Worm (Caenorhabditis elegans) whole organism, L1 larva: ENCODE data around the gene elo-6.

Experiments used
- C34B4.2 ChIP-seq: sonication (generic microtip); optimal IDR thresholded peaks from 2 replicates; lab custom pipeline; 2017; ENCODE audit warnings: mild to moderate bottlenecking, missing genetic modification characterization, missing compliant biosample characterization
- ama-1 ChIP-seq: fragments of 150-350 bp; optimal IDR thresholded peaks from 2 replicates; lab custom pipeline; 2014
- efl-1 ChIP-seq, 4 experiments: fragments of 150-350 bp; optimal IDR thresholded peaks in 3 of 4; peaks in 1 of 4; 1 replicate in 1 of 4; 2 replicates in 3 of 4; lab custom pipeline; 2014; ENCODE audit warnings: missing biosample characterization in 2 of 4, missing genetic modification characterization in 2 of 4, missing genetic modification reagents in 2 of 4
- egl-27 ChIP-seq, 2 experiments: fragments of 150-350 bp in 1 of 2; sonication (generic microtip); optimal IDR thresholded peaks; 3 replicates each; lab custom pipeline; 2017 to 2018; ENCODE audit warnings: missing biosample characterization in 2 of 2, missing genetic modification characterization in 2 of 2, missing genetic modification reagents in 2 of 2
- elt-2 ChIP-seq: sonication (generic microtip); optimal IDR thresholded peaks from 2 replicates; lab custom pipeline; 2016; ENCODE audit warnings: missing genetic modification characterization, mild to moderate bottlenecking, inconsistent platforms, missing compliant biosample characterization, missing genetic modification reagents
- elt-3 ChIP-seq, 6 experiments: fragments of 150-350 bp in 1 of 6; sonication (generic microtip); optimal IDR thresholded peaks; 2 replicates each; lab custom pipeline; 2017 to 2018; ENCODE audit warnings: missing biosample characterization in 6 of 6, missing genetic modification characterization in 6 of 6, inconsistent platforms in 1 of 6
- ets-5 ChIP-seq: fragments of 200-800 bp; sonication (Bioruptor generic); IDR thresholded peaks from 2 replicates; pipeline ENCODE4 v1.3.6; 2022; ENCODE audit warnings: missing genetic modification characterization, missing compliant biosample characterization
- fkh-4 ChIP-seq: sonication (generic microtip); optimal IDR thresholded peaks from 2 replicates; lab custom pipeline; 2016; ENCODE audit warnings: missing compliant biosample characterization, missing genetic modification characterization, borderline replicate concordance
- fkh-8 ChIP-seq: sonication (generic microtip); optimal IDR thresholded peaks from 2 replicates; lab custom pipeline; 2016; ENCODE audit warnings: mild to moderate bottlenecking, missing genetic modification characterization, missing compliant biosample characterization
- hpl-2 ChIP-seq: fragments of 150-350 bp; optimal IDR thresholded peaks from 2 replicates; lab custom pipeline; 2014; ENCODE audit warnings: missing biosample characterization, missing genetic modification reagents, missing genetic modification characterization
- irx-1 ChIP-seq: sonication (generic microtip); optimal IDR thresholded peaks from 2 replicates; lab custom pipeline; 2016; ENCODE audit warnings: missing genetic modification characterization, missing compliant biosample characterization
- lin-13 ChIP-seq: fragments of 150-350 bp; optimal IDR thresholded peaks from 2 replicates; lab custom pipeline; 2014; ENCODE audit warnings: missing biosample characterization, missing genetic modification reagents, missing genetic modification characterization
- lin-14 ChIP-seq: fragments of 200-800 bp; sonication (Bioruptor generic); optimal IDR thresholded peaks from 2 replicates; lab custom pipeline; 2018; ENCODE audit warnings: mild to moderate bottlenecking, missing genetic modification characterization, moderate library complexity, missing compliant biosample characterization
- lin-39 ChIP-seq: fragments of 150-350 bp; optimal IDR thresholded peaks from 2 replicates; lab custom pipeline; 2014; ENCODE audit warnings: missing biosample characterization, missing genetic modification reagents, missing genetic modification characterization
- mef-2 ChIP-seq: fragments of 150-350 bp; optimal IDR thresholded peaks from 2 replicates; lab custom pipeline; 2014; ENCODE audit warnings: missing biosample characterization, missing genetic modification characterization
- mep-1 ChIP-seq: fragments of 150-350 bp; optimal IDR thresholded peaks from 2 replicates; lab custom pipeline; 2014; ENCODE audit warnings: missing biosample characterization, missing genetic modification characterization
- nhr-11 ChIP-seq: fragments of 150-350 bp; optimal IDR thresholded peaks from 2 replicates; lab custom pipeline; 2014; ENCODE audit warnings: missing biosample characterization, missing genetic modification characterization
- nhr-12 ChIP-seq: sonication (generic microtip); optimal IDR thresholded peaks from 2 replicates; lab custom pipeline; 2017; ENCODE audit warnings: missing biosample characterization, missing genetic modification characterization
- nhr-19 ChIP-seq: fragments of 200-800 bp; sonication (Bioruptor generic); conservative IDR thresholded peaks from 2 replicates; pipeline ENCODE4 v1.3.6; 2022; ENCODE audit warnings: missing genetic modification characterization, missing compliant biosample characterization
- nhr-47 ChIP-seq: sonication (generic microtip); optimal IDR thresholded peaks from 2 replicates; lab custom pipeline; 2016; ENCODE audit warnings: mild to moderate bottlenecking, missing genetic modification characterization, moderate library complexity, missing compliant biosample characterization
- nhr-71 ChIP-seq: sonication (generic microtip); optimal IDR thresholded peaks from 2 replicates; lab custom pipeline; 2016; ENCODE audit warnings: mild to moderate bottlenecking, missing genetic modification characterization, moderate library complexity, missing compliant biosample characterization
- nhr-76 ChIP-seq: sonication (generic microtip); optimal IDR thresholded peaks from 2 replicates; lab custom pipeline; 2017; ENCODE audit warnings: missing biosample characterization, missing genetic modification characterization
- nhr-77 ChIP-seq: fragments of 150-350 bp; optimal IDR thresholded peaks from 2 replicates; lab custom pipeline; 2014; ENCODE audit warnings: missing biosample characterization, missing genetic modification characterization
- nhr-84 ChIP-seq: sonication (generic microtip); optimal IDR thresholded peaks from 2 replicates; lab custom pipeline; 2017; ENCODE audit warnings: missing biosample characterization, missing genetic modification characterization
- nhr-85 ChIP-seq: sonication (generic microtip); peaks from one replicate; lab custom pipeline; 2016; ENCODE audit warnings: missing genetic modification characterization, inconsistent platforms, missing compliant biosample characterization
- pag-3 ChIP-seq: sonication (generic microtip); optimal IDR thresholded peaks from 2 replicates; lab custom pipeline; 2017; ENCODE audit warnings: missing genetic modification characterization, mild to moderate bottlenecking, missing compliant biosample characterization, antibody characterized with exemption, borderline replicate concordance; ENCODE audit not compliant: insufficient read depth
- pax-3 ChIP-seq: fragments of 200-800 bp; sonication (Bioruptor generic); optimal IDR thresholded peaks from 2 replicates; lab custom pipeline; 2018; ENCODE audit warnings: mild to moderate bottlenecking, missing genetic modification characterization, moderate library complexity, missing compliant biosample characterization
- sox-4 ChIP-seq: sonication (generic microtip); optimal IDR thresholded peaks from 2 replicates; lab custom pipeline; 2016; ENCODE audit warnings: missing genetic modification characterization, missing compliant biosample characterization
- tlp-1 ChIP-seq: fragments of 150-350 bp; optimal IDR thresholded peaks from 2 replicates; lab custom pipeline; 2014; ENCODE audit warnings: missing biosample characterization, missing genetic modification characterization
- unc-130 ChIP-seq: fragments of 150-350 bp; optimal IDR thresholded peaks from 2 replicates; lab custom pipeline; 2017; ENCODE audit warnings: missing biosample characterization, missing genetic modification characterization, inconsistent platforms
- unc-86 ChIP-seq: sonication (generic microtip); optimal IDR thresholded peaks from 2 replicates; lab custom pipeline; 2016; ENCODE audit warnings: missing genetic modification characterization, missing compliant biosample characterization
- ztf-11 ChIP-seq, 2 experiments: sonication (generic microtip); optimal IDR thresholded peaks; 2 replicates each; lab custom pipeline; 2016 to 2017; ENCODE audit warnings: missing genetic modification characterization in 2 of 2, missing biosample characterization in 1 of 2, missing compliant biosample characterization in 1 of 2

Gene elo-6

DNA sequence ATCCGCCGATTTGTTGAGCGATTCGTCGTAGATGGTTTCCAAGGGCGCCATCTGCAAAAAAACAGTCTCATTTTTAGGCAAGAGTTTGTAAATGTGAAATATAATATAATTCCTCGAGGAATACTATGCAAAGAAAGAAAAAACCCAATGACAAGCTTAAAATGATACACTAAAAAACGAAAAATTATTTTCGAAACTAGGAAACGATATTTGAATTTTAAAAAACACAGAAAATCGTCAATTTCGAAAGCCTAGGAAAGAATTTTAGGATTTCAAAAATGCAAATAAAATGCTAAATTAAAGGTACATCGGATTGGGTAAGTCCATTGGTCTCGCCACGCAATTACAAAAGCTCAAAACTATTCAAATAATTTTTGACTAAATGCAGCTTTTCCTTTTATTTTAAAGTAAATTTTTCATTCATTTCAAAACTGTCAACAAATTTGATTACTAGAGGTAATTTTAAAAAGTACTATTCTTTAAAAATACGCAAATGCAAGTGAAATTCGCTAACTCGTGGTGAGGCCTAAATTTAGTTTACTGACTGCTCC, 3.2 kb upstream of the elo-6 start, which contains the start of the genes htp-1 and ZK616.5:
Gene htp-1, minus strand, starts transcription at position 51 of the 551 bp plus-strand sequence.
Gene ZK616.5, plus strand, starts transcription at position 423 of the 551 bp plus-strand sequence.
- TF ChIP-seq nhr-85 (tag; lab: Kevin White, UChicago) (no peak), mef-2 (no peak)

DNA sequence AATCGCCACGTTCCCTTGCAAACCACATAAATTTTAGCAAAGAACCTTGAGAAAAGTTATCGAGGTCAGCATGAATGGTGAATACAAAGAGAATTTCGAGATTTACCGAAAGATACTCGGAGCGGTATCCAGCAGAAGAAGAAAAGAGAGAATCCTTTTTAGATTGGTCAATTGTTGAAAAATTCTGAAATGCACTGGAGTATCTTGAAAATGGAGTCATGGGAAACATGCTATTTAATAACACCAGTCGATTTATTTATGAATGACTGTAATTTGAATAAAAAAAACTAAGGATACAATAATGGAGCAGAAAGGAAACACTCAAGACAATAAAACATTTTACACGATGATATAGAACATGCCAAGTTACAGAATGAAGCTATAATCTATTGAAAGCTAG, 1.6 kb upstream of the elo-6 start:
- TF ChIP-seq lin-14 (peak; percentile 19), efl-1 (optimal IDR thresholded peaks at IDR 0.05; lab: Kevin White, UChicago) (no peak), efl-1 (GFP tag; optimal IDR thresholded peaks at IDR 0.05 in 1 of 2; lab: Kevin White, UChicago) (no peak), nhr-85 (tag; lab: Kevin White, UChicago) (peak; percentile 47)

DNA sequence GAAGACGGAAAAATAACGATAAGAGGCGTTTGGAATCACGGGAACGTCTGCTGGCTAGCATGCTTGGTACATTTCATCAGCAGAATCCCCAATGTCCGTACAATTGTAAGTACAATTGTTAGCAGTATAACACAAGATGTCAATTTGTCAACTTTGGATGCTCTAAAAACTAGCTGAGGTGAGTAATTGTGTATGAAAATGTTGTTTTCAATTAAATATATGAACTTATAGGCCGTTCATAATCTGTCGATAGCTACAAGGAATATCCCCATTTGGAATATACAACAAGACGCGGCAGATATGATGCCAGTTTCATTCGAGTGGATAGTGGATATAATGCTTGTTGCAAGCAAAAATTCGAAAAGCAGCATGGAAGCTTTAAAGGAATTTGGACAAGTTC, 3.3 kb downstream of the elo-6 start, which contains the start of gene F41H10.12:
Gene F41H10.12, plus strand, starts transcription at position 301 of the 400 bp plus-strand sequence.
- TF ChIP-seq lin-13 (no peak), unc-86 (tag; lab: Kevin White, UChicago) (no peak), pax-3 (no peak), fkh-8 (tag; lab: Kevin White, UChicago) (no peak), mep-1 (no peak), C34B4.2 (tag; lab: Kevin White, UChicago) (no peak), nhr-12 (tag; lab: Kevin White, UChicago) (no peak), hpl-2 (no peak), nhr-71 (tag; lab: Kevin White, UChicago) (no peak), sox-4 (tag; lab: Kevin White, UChicago) (no peak), nhr-76 (tag; lab: Kevin White, UChicago) (no peak), pag-3 (tag; lab: Kevin White, UChicago) (no peak), nhr-47 (tag; lab: Kevin White, UChicago) (no peak), egl-27 (tag; optimal IDR thresholded peaks at IDR 0.05; lab: Kevin White, UChicago) (no peak), ztf-11 (tag; optimal IDR thresholded peaks at IDR 0.05; lab: Kevin White, UChicago) (no peak), fkh-4 (tag; lab: Kevin White, UChicago) (no peak), nhr-11 (tag; lab: Kevin White, UChicago) (no peak), mef-2 (no peak)
- TF ChIP-seq, all 84 proteins: peak for 0

DNA sequence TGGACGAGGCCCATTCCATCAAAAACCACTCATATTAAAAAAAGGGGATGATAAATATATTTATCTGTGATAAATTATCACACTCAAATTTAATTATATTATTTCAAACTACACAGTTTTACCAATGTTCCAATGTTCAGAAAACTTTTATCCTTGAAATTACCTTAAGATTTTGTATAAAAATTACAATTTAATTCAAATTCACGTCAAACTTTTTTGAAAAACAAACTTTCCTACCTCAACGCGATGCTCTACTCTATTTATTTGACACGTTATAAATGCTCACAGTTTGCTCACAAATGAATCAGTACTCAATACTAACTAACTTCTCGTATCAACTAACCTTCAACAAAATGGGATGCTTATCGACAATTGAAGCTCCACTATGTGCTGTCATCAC, 5.8 kb downstream of the elo-6 start, which contains the start of gene F41H10.1:
Gene F41H10.1, plus strand, starts transcription at position 301 of the 400 bp plus-strand sequence.
- TF ChIP-seq mef-2: no peak
- no peak for TF ChIP-seq elt-3 (tag; optimal IDR thresholded peaks at IDR 0.05; lab: Kevin White, UChicago)
- no peak for TF ChIP-seq ama-1 (lab: Kevin White, UChicago)
- no peak for TF ChIP-seq C34B4.2 (tag; lab: Kevin White, UChicago)
- no peak for TF ChIP-seq nhr-77 (tag; lab: Kevin White, UChicago)
- TF ChIP-seq fkh-4 (tag; lab: Kevin White, UChicago): no peak

DNA sequence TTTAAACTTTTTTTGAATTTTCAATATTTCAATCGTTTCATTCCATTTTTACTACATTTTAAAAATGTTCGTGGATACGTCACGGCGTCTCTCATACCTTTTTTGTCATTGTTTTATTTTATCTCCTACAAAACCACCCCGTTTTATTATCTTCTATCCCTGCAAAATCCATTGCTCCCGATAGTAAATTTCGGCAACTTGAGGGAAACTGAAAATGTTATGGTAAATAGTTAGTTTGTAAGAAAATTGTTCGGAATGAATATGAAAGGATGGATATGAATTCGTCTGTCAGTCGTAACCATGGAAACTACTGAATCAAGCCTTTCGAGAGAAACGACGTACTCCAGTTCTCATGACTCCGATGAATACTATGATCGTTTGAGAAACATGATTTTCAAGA, 7.0 kb downstream of the elo-6 start, which contains the start of gene F41H10.2:
Gene F41H10.2, plus strand, starts transcription at position 301 of the 400 bp plus-strand sequence.
- TF ChIP-seq tlp-1 (tag; lab: Kevin White, UChicago) (no peak), ets-5 (GFP tag; lab: Robert Waterston, UW) (no peak), efl-1 (optimal IDR thresholded peaks at IDR 0.05; lab: Kevin White, UChicago) (no peak), efl-1 (GFP tag; optimal IDR thresholded peaks at IDR 0.05 in 1 of 2; lab: Kevin White, UChicago) (peak in 1 of 2 experiments; percentile 82)

DNA sequence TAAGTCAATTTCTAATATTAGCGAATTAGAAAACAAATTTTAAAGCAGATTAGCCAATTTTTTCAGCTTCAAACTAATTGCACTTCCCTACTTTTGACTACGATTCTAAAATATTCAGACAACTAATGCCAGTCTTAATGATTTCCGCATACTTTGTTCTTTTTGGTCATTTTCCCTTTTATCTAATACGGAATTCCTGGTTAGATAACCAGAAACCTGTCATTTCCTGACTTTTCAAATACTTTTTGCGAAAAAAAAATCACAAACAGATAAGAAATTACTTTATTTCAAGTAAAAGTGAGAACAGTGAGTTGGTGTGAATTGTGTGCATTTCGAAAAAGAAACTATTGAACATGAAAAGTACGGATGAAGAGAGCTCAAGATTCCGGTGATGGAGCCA, 8.2 kb downstream of the elo-6 start:
- TF ChIP-seq nhr-71 (tag; lab: Kevin White, UChicago) (no peak), irx-1 (tag; lab: Kevin White, UChicago) (no peak), elt-2 (peak; percentile 61), sox-4 (tag; lab: Kevin White, UChicago) (no peak), nhr-19 (GFP tag; lab: Robert Waterston, UW) (no peak), lin-39 (tag; lab: Kevin White, UChicago) (no peak), unc-130 (no peak), nhr-84 (tag; lab: Kevin White, UChicago) (no peak)
